Fruit fly (Drosophila melanogaster) whole organism, wandering third instar larva: Measurements from ENCODE around the gene Ugt49B2.

ENCODE experiments used
- CG32264 ChIP-seq: fragments of 200-800 bp; sonication (Bioruptor generic); optimal IDR thresholded peaks from 2 replicates; lab custom pipeline; 2016; ENCODE audit warnings: missing biosample characterization, missing genetic modification characterization
- Dif ChIP-seq: fragments of 200-275, 200-300 bp; sonication (Bioruptor generic); optimal IDR thresholded peaks from 2 replicates; lab custom pipeline; 2018; ENCODE audit warnings: missing biosample characterization, missing genetic modification characterization; ENCODE audit not compliant: partially characterized antibody
- Hnf4 ChIP-seq: fragments of 200-800 bp; sonication (Bioruptor generic); optimal IDR thresholded peaks from 2 replicates; lab custom pipeline; 2016; ENCODE audit warnings: missing biosample characterization, mild to moderate bottlenecking, missing genetic modification characterization
- Hr78 ChIP-seq: fragments of >200 bp; optimal IDR thresholded peaks from 2 replicates; lab custom pipeline; 2017; ENCODE audit warnings: missing biosample characterization, missing genetic modification characterization
- dl ChIP-seq, 2 experiments: fragments of 175-275, 200-275 bp in 1 of 2; fragments of 200-275 bp in 1 of 2; sonication (Bioruptor generic); optimal IDR thresholded peaks; lab custom pipeline; 2018; ENCODE audit warnings: mild to moderate bottlenecking in 2 of 2, missing biosample characterization in 2 of 2, missing genetic modification characterization in 2 of 2, moderate library complexity in 2 of 2; ENCODE audit not compliant: partially characterized antibody in 2 of 2, insufficient read depth in 1 of 2
- fru ChIP-seq: fragments of 200-800 bp; sonication (Bioruptor generic); optimal IDR thresholded peaks from 3 replicates; lab custom pipeline; 2016; ENCODE audit warnings: missing biosample characterization, mild to moderate bottlenecking, missing genetic modification characterization
- sage ChIP-seq: fragments of 200-800 bp; sonication (Bioruptor generic); optimal IDR thresholded peaks from 2 replicates; lab custom pipeline; 2016; ENCODE audit warnings: missing biosample characterization, mild to moderate bottlenecking, missing genetic modification characterization
- tai ChIP-seq: sonication (Bioruptor generic); optimal IDR thresholded peaks from 2 replicates; lab custom pipeline; 2016; ENCODE audit warnings: missing biosample characterization, missing genetic modification characterization

dm6 chr3R:21387356-21387980, 12.1 kb downstream of the Ugt49B2 start:
- TF ChIP-seq dl (GFP tag; optimal IDR thresholded peaks at IDR 0.05; lab: Kevin White, UChicago; ENCODE audit: insufficient read depth in 1 of 2, partially characterized antibody in 2 of 2): no peak
- TF ChIP-seq Hr78: no peak
- TF ChIP-seq fru (GFP tag; lab: Kevin White, UChicago): no peak
- no peak for TF ChIP-seq sage (GFP tag; lab: Kevin White, UChicago)
- no peak for TF ChIP-seq tai (GFP tag; lab: Kevin White, UChicago)
- TF ChIP-seq Dif (GFP tag; lab: Kevin White, UChicago): no peak
- no peak for TF ChIP-seq Hnf4 (GFP tag; lab: Kevin White, UChicago)
- TF ChIP-seq CG32264 (GFP tag; lab: Kevin White, UChicago): no peak
